Fruit fly (Drosophila melanogaster): ENCODE measurements around the gene CG14820.

CG14820 gene

DNA sequence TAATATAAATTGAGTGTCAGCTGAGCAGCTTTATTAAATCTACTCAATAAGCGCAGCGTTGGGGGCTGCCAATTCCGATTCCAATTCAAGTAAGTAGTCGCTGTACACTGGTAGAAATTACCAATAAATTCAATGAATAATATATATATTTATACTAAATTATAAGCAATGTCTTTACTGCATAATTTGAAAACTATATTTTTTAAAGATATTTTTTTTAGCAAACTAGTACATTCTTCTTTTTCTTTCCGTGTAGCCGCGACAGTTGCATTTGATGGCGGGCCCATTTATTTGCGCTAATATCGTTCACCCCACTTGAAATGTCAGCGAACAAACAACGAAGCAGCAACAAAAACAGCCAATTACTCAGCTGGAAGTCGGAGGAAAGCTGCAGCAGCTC lies 44.7 kb downstream of the CG14820 start:
- TF ChIP-seq CG12768 (GFP tag; optimal IDR thresholded peaks at IDR 0.05) (peak; percentile 89), CG14711 (tag; optimal IDR thresholded peaks at IDR 0.05) (peak; percentile 82), cnc (optimal IDR thresholded peaks at IDR 0.05) (no peak), CG33017 (tag; optimal IDR thresholded peaks at IDR 0.05) (peak; percentile 92), toe (GFP tag; optimal IDR thresholded peaks at IDR 0.05) (peak; percentile 44), CG7101 (tag; optimal IDR thresholded peaks at IDR 0.05) (peak; percentile 86), Mnt (GFP tag; optimal IDR thresholded peaks at IDR 0.05) (peak; percentile 1), kay (GFP tag; ENCODE audit: borderline replicate concordance) (peak; percentile 81), Clk (GFP tag; optimal IDR thresholded peaks at IDR 0.05) (peak; percentile 44), cic (GFP tag; optimal IDR thresholded peaks at IDR 0.05) (peak; percentile 54), CG7045 (GFP tag; optimal IDR thresholded peaks at IDR 0.05) (peak; percentile 85), bab1 (GFP tag; optimal IDR thresholded peaks at IDR 0.05) (peak; percentile 53), pad (GFP tag; optimal IDR thresholded peaks at IDR 0.05) (peak; percentile 59), Hr96 (GFP tag; optimal IDR thresholded peaks at IDR 0.05) (peak; percentile 23), CG11617 (GFP tag; optimal IDR thresholded peaks at IDR 0.05) (peak; percentile 75), ovo (GFP tag; optimal IDR thresholded peaks at IDR 0.05) (peak; percentile 38), tj (GFP tag; optimal IDR thresholded peaks at IDR 0.05) (peak; percentile 51), CG1620 (GFP tag; optimal IDR thresholded peaks at IDR 0.05) (peak; percentile 19), Crg-1 (GFP tag; optimal IDR thresholded peaks at IDR 0.05) (no peak), CG5204 (GFP tag; optimal IDR thresholded peaks at IDR 0.05) (peak; percentile 52)

DNA sequence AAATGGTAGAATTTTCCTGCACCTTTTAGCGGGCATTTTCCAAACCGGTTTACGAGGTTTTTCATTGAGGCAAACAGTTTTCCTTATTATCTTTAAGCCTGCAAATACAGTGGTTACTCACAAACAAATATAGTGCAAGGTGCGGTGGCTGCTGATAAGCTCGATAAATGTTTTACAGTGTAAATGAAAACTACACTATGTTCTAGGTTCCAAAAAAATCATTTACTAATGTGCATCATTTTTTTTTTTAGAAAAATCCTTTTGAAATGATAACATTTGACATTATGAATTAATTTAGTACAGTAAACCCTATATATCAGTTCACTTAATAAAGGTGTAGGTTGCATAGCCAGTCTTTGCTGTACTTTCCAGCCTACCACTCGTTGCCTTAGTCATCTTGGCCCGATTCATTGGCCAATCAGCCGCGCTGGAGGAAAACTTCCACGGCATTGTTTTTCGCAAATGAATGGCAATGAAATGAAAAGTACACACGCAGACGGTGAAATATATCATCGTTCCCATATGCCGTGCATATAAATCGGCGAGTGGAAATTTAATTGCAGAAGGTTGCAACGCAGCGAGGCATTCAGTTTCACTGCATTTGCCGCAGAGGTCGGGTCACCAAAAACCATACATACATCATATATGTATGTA lies 45.4 kb downstream of the CG14820 start:
- TF ChIP-seq CG5204 (GFP tag; optimal IDR thresholded peaks at IDR 0.05) (no peak), toe (GFP tag; optimal IDR thresholded peaks at IDR 0.05) (no peak), Mnt (GFP tag; optimal IDR thresholded peaks at IDR 0.05) (no peak), CG11617 (GFP tag; optimal IDR thresholded peaks at IDR 0.05) (no peak), CG14711 (tag; optimal IDR thresholded peaks at IDR 0.05) (no peak), CG1620 (GFP tag; optimal IDR thresholded peaks at IDR 0.05) (no peak), Hr96 (GFP tag; optimal IDR thresholded peaks at IDR 0.05) (no peak), cnc (optimal IDR thresholded peaks at IDR 0.05) (no peak), tj (GFP tag; optimal IDR thresholded peaks at IDR 0.05) (no peak), CG12768 (GFP tag; optimal IDR thresholded peaks at IDR 0.05) (no peak), Crg-1 (GFP tag; optimal IDR thresholded peaks at IDR 0.05) (no peak), cic (GFP tag; optimal IDR thresholded peaks at IDR 0.05) (no peak), bab1 (GFP tag; optimal IDR thresholded peaks at IDR 0.05) (no peak)

DNA sequence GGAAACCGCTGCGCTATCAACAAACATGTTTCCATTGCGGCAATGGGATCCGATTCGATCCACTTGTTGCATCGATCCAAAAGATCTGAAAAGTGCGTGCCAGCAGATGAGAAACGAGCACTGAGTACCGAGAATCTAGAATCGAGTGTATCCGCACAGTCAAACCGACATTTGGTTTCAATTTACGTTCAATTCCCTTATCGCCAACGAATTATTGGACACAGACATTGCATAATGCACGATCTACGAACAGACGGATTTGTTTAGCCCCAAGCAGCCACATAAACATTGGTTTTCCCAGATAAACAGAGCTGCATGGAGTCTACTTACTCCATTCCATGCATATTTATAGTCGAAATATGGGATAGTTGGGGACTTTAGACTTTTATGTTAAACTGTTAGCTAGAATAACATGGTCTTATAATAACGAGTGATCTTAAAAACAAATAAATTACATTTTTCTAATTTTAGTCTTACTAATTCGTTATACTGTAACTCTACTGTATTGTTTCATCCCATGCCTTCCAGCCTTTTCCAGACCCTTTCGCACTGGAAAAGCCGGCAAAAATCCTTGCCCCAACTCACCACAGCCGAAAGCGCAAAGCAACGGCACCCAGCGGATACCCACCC lies 46.1 kb downstream of the CG14820 start:
- TF ChIP-seq ovo (GFP tag; optimal IDR thresholded peaks at IDR 0.05), result no peak

DNA sequence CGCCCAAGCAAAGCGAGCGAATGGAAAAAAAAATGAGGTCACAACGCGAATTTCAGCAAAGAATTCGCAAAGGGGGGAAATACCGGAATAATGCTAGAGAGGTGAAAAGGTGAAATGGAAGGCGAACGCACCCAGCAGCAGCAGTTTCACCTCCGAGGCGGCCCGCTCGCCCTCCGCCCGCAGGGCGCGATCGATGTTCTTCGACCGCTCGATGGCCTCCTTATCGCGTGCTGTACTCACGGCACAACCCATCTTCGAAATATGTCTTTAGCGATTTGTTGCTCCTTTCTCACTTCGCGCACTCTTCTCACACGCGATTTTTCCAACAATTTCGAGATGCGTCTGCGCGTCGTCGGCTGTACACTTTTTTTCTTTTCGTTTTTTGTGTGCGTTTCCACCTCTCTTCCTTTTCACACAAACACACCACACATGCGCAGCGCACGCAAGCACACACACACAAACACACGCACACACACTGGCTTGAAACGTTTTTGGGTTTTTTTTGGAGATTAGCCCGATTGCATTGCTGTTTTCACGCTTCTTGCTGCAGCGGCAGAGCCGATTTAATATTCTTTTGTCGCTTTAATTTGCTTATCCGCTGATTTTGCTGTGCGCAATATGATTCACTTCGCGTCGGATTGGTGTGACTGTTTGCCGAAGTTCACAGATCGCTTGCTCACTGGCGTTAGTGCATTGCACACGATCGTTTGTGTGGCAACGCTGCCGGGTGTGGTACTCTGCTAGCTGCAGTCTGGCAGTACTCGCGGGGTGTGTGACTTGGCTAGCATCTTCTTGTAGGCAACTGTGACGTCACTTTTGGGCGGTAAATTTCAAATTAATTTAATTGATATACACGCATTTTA lies 46.9 kb downstream of the CG14820 start, which contains the start of gene Galphai:
Gene Galphai (minus strand): TSS at position 658 of the 863 bp plus-strand sequence.
- TF ChIP-seq CG5204 (GFP tag; optimal IDR thresholded peaks at IDR 0.05) (no peak), CG14711 (tag; optimal IDR thresholded peaks at IDR 0.05) (peak; percentile 4), cic (GFP tag; optimal IDR thresholded peaks at IDR 0.05) (peak; percentile 34), CG7101 (tag; optimal IDR thresholded peaks at IDR 0.05) (peak; percentile 60), cnc (optimal IDR thresholded peaks at IDR 0.05) (no peak), CG7045 (GFP tag; optimal IDR thresholded peaks at IDR 0.05) (no peak), Crg-1 (GFP tag; optimal IDR thresholded peaks at IDR 0.05) (peak; percentile 47), toe (GFP tag; optimal IDR thresholded peaks at IDR 0.05) (no peak), CG11617 (GFP tag; optimal IDR thresholded peaks at IDR 0.05) (no peak), CG12768 (GFP tag; optimal IDR thresholded peaks at IDR 0.05) (no peak), CG1620 (GFP tag; optimal IDR thresholded peaks at IDR 0.05) (peak; percentile 65), kay (GFP tag; ENCODE audit: borderline replicate concordance) (peak; percentile 99), bab1 (GFP tag; optimal IDR thresholded peaks at IDR 0.05) (peak; percentile 84), Mnt (GFP tag; optimal IDR thresholded peaks at IDR 0.05) (peak; percentile 48), ovo (GFP tag; optimal IDR thresholded peaks at IDR 0.05) (peak; percentile 38), tj (GFP tag; optimal IDR thresholded peaks at IDR 0.05) (peak; percentile 60), pad (GFP tag; optimal IDR thresholded peaks at IDR 0.05) (peak; percentile 93)

DNA sequence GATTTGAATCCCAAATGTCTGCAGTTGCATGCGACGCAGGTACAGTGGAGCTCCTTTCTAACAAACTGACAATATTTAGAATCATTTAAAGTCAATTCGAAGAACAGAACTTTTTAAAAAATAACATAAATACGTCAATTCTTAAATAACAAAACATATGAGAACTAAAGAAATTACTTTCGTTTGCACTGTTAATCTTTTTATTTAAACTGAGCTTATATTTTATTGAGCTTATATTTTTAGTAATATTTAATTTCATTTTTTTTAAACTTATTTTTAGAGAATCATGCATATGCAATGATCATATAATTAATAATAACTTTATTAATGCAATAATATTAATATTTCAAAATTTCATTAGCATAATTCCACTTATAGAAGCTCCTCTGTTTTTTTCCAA lies 47.8 kb downstream of the CG14820 start:
- TF ChIP-seq CG14711 (tag; optimal IDR thresholded peaks at IDR 0.05) (no peak), CG1620 (GFP tag; optimal IDR thresholded peaks at IDR 0.05) (no peak), Mnt (GFP tag; optimal IDR thresholded peaks at IDR 0.05) (no peak), CG12768 (GFP tag; optimal IDR thresholded peaks at IDR 0.05) (no peak), toe (GFP tag; optimal IDR thresholded peaks at IDR 0.05) (no peak), kay (GFP tag; ENCODE audit: borderline replicate concordance) (no peak), tj (GFP tag; optimal IDR thresholded peaks at IDR 0.05) (no peak), CG7045 (GFP tag; optimal IDR thresholded peaks at IDR 0.05) (no peak), Crg-1 (GFP tag; optimal IDR thresholded peaks at IDR 0.05) (no peak), CG11617 (GFP tag; optimal IDR thresholded peaks at IDR 0.05) (no peak), cic (GFP tag; optimal IDR thresholded peaks at IDR 0.05) (no peak), Clk (GFP tag; optimal IDR thresholded peaks at IDR 0.05) (no peak), CG5204 (GFP tag; optimal IDR thresholded peaks at IDR 0.05) (no peak), Hr96 (GFP tag; optimal IDR thresholded peaks at IDR 0.05) (no peak), CG33017 (tag; optimal IDR thresholded peaks at IDR 0.05) (no peak)
